Worm (Caenorhabditis elegans) whole organism, mixed stage, embryonic: ENCODE results near the gene lhpp-1.

Experiments
- blmp-1 ChIP-seq: fragments of 150-350 bp; optimal IDR thresholded peaks from 2 replicates; lab custom pipeline; 2014; ENCODE audit warnings: missing biosample characterization, missing genetic modification characterization
- ces-1 ChIP-seq: fragments of 150-350 bp; optimal IDR thresholded peaks from 2 replicates; lab custom pipeline; 2014; ENCODE audit warnings: missing biosample characterization, missing genetic modification reagents, missing genetic modification characterization
- cnd-1 ChIP-seq: fragments of 200-800 bp; sonication (Bioruptor generic); optimal IDR thresholded peaks from 2 replicates; lab custom pipeline; 2018; ENCODE audit warnings: mild to moderate bottlenecking, missing genetic modification characterization, missing compliant biosample characterization
- drap-1 ChIP-seq: fragments of 200-800 bp; sonication (Bioruptor generic); optimal IDR thresholded peaks from 3 replicates; lab custom pipeline; 2018; ENCODE audit warnings: mild to moderate bottlenecking, missing genetic modification characterization, missing compliant biosample characterization
- elt-3 ChIP-seq: fragments of 150-350 bp; optimal IDR thresholded peaks from 2 replicates; lab custom pipeline; 2014; ENCODE audit warnings: missing biosample characterization, missing genetic modification characterization
- ham-2 ChIP-seq: fragments of 200-800 bp; sonication (Bioruptor generic); optimal IDR thresholded peaks from 2 replicates; lab custom pipeline; 2018; ENCODE audit warnings: mild to moderate bottlenecking, missing genetic modification characterization, missing compliant biosample characterization
- lsy-2 ChIP-seq: fragments of 150-350 bp; optimal IDR thresholded peaks from 2 replicates; lab custom pipeline; 2014; ENCODE audit warnings: missing biosample characterization, missing genetic modification characterization
- nhr-12 ChIP-seq: fragments of 150-350 bp; optimal IDR thresholded peaks from 2 replicates; lab custom pipeline; 2014; ENCODE audit warnings: missing biosample characterization, missing genetic modification characterization
- pha-4 ChIP-seq: fragments of 150-350 bp; optimal IDR thresholded peaks from 2 replicates; lab custom pipeline; 2018; ENCODE audit warnings: missing biosample characterization, missing genetic modification reagents, missing genetic modification characterization
- snpc-4 ChIP-seq: fragments of 150-350 bp; optimal IDR thresholded peaks from 2 replicates; lab custom pipeline; 2014; ENCODE audit warnings: missing biosample characterization, missing genetic modification characterization
- ztf-11 ChIP-seq: fragments of 150-350 bp; optimal IDR thresholded peaks from 2 replicates; lab custom pipeline; 2014; ENCODE audit warnings: missing biosample characterization, missing genetic modification characterization

DNA sequence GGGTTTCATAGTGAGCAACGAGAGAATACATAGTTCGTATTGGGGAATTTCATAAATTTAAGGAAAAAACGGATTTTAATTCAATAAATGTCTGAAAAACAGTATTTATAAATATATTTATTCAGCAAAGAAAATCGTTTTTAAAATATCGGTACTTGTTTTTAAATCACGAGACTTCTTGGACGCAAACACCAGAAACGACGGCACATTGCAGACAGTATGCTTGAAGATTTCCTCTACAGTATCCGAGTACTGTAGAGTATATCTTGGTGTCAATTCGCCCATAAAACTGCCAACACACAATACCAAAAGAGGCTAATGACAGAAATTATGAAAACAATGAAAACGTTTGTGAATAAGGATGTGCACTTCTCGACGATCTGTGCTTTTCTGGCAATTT is 45.7 kb downstream of the lhpp-1 start:
- TF ChIP-seq ztf-11 (tag; lab: Kevin White, UChicago) (no peak), lsy-2 (tag; lab: Kevin White, UChicago) (peak; percentile 69), ces-1 (GFP tag; lab: Kevin White, UChicago) (no peak), drap-1 (GFP tag; lab: Kevin White, UChicago) (no peak), snpc-4 (tag; lab: Kevin White, UChicago) (no peak), ham-2 (GFP tag; lab: Kevin White, UChicago) (no peak), elt-3 (tag; lab: Kevin White, UChicago) (no peak), blmp-1 (tag; lab: Kevin White, UChicago) (no peak), nhr-12 (tag; lab: Kevin White, UChicago) (no peak), pha-4 (tag; lab: Kevin White, UChicago) (no peak), cnd-1 (no peak)
